Fruit fly (Drosophila melanogaster) S2 (cell line): ENCODE data around the gene mgl.

Source experiments
- CG8478 ChIP-seq: fragments of >200 bp; optimal IDR thresholded peaks from 2 replicates; lab custom pipeline; 2018
- CTCF ChIP-seq, 2 experiments: fragments of >200 bp; optimal IDR thresholded peaks; 2 replicates each; lab custom pipeline; 2018

DNA sequence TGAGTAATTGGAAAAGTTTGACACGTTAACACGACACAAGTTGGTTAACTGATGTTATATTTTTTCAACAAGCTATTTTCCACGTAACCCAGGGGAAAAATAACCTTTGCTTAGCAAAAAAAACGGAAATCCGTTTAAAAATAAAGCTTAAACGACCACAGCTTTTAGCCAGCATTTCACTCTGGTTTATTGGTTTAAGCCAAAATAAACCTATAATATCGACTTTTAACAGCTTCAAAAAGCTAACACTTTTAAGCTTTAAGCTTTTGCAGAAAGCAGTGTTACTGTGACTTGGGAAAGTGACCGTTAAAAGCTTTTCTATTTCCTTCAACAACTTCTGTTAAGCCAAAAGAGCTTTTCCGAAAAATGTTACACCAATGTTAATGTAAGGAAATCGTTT, 2.4 kb upstream of the mgl start:
- TF ChIP-seq CG8478 (lab: Kevin White, UChicago) (no peak), CTCF (optimal IDR thresholded peaks at IDR 0.05; lab: Kevin White, UChicago) (no peak)
